Fruit fly (Drosophila melanogaster) whole organism, embryonic: ENCODE data around the gene CG32708.

Source experiments
- Antp ChIP-seq: fragments of 200-800 bp; sonication (Bioruptor generic); optimal IDR thresholded peaks from 3 replicates; lab custom pipeline; 2016; ENCODE audit warnings: missing biosample characterization, missing genetic modification characterization
- Bgb ChIP-seq: fragments of 200-800 bp; sonication (Bioruptor generic); IDR thresholded peaks from 2 replicates; pipeline ENCODE4 v1.3.6; 2022; ENCODE audit warnings: missing biosample characterization, missing genetic modification characterization; ENCODE audit not compliant: partially characterized antibody
- CG10147 ChIP-seq: fragments of 200-800 bp; sonication (Bioruptor generic); optimal IDR thresholded peaks from 2 replicates; lab custom pipeline; 2019; ENCODE audit warnings: missing biosample characterization, mild to moderate bottlenecking, missing genetic modification characterization, moderate library complexity
- CG10654 ChIP-seq: fragments of 200-800 bp; sonication (Bioruptor generic); optimal IDR thresholded peaks from 2 replicates; lab custom pipeline; 2016; ENCODE audit warnings: missing biosample characterization, missing genetic modification characterization
- CG11456 ChIP-seq: fragments of 200-800 bp; sonication (Bioruptor generic); IDR thresholded peaks from 3 replicates; pipeline ENCODE4 v1.3.6; 2022; ENCODE audit warnings: missing biosample characterization, missing genetic modification characterization
- CG12155 ChIP-seq: fragments of 200-800 bp; sonication (Bioruptor generic); optimal IDR thresholded peaks from 3 replicates; lab custom pipeline; 2016; ENCODE audit warnings: missing biosample characterization, missing genetic modification characterization
- CG12659 ChIP-seq: fragments of 200-800 bp; sonication (Bioruptor generic); optimal IDR thresholded peaks from 3 replicates; lab custom pipeline; 2017; ENCODE audit warnings: mild to moderate bottlenecking, missing biosample characterization, missing genetic modification reagents, missing genetic modification characterization
- CG13775 ChIP-seq: fragments of 200-800 bp; sonication (Bioruptor generic); optimal IDR thresholded peaks from 3 replicates; lab custom pipeline; 2017; ENCODE audit warnings: missing biosample characterization, mild to moderate bottlenecking, missing genetic modification characterization
- CG14441 ChIP-seq: fragments of 200-800 bp; sonication (Bioruptor generic); IDR thresholded peaks from 2 replicates; pipeline ENCODE4 v1.3.6; 2022; ENCODE audit warnings: missing biosample characterization, missing genetic modification characterization
- CG14965 ChIP-seq: fragments of 200-800 bp; sonication (Bioruptor generic); optimal IDR thresholded peaks from 2 replicates; lab custom pipeline; 2016; ENCODE audit warnings: missing biosample characterization, missing genetic modification characterization, borderline replicate concordance
- CG1602 ChIP-seq: fragments of 200-800 bp; sonication (Bioruptor generic); optimal IDR thresholded peaks from 3 replicates; lab custom pipeline; 2016; ENCODE audit warnings: missing biosample characterization, missing genetic modification characterization
- CG18011 ChIP-seq: fragments of 200-800 bp; sonication (Bioruptor generic); optimal IDR thresholded peaks from 2 replicates; lab custom pipeline; 2017; ENCODE audit warnings: missing biosample characterization, missing genetic modification characterization, mild to moderate bottlenecking, moderate library complexity, missing genotype
- CG1832 ChIP-seq: fragments of 200-800 bp; sonication (Bioruptor generic); optimal IDR thresholded peaks from 2 replicates; lab custom pipeline; 2017; ENCODE audit warnings: missing biosample characterization, mild to moderate bottlenecking, missing genetic modification characterization, inconsistent platforms
- CG18476 ChIP-seq: fragments of 200-800 bp; sonication (Bioruptor generic); optimal IDR thresholded peaks from 2 replicates; lab custom pipeline; 2016; ENCODE audit warnings: missing biosample characterization, mild to moderate bottlenecking, missing genetic modification characterization
- CG30431 ChIP-seq: fragments of 200-800 bp; sonication (Bioruptor generic); optimal IDR thresholded peaks from 2 replicates; lab custom pipeline; 2017; ENCODE audit warnings: missing biosample characterization, missing genetic modification characterization
- CG32772 ChIP-seq: fragments of 200-800 bp; sonication (Bioruptor generic); IDR thresholded peaks from 2 replicates; pipeline ENCODE4 v1.3.6; 2022; ENCODE audit warnings: missing biosample characterization, missing genetic modification characterization
- CG3281 ChIP-seq: fragments of 200-800 bp; sonication (Bioruptor generic); optimal IDR thresholded peaks from 3 replicates; lab custom pipeline; 2017; ENCODE audit warnings: missing biosample characterization, mild to moderate bottlenecking, missing genetic modification characterization
- CG43689 ChIP-seq: fragments of 200-800 bp; sonication (Bioruptor generic); IDR thresholded peaks from 2 replicates; pipeline ENCODE4 v1.3.6; 2022; ENCODE audit warnings: missing biosample characterization, missing genetic modification characterization
- CG5180 ChIP-seq: fragments of 200-800 bp; sonication (Bioruptor generic); optimal IDR thresholded peaks from 3 replicates; lab custom pipeline; 2017; ENCODE audit warnings: missing biosample characterization, missing genetic modification characterization, mild to moderate bottlenecking, moderate library complexity, missing genetic modification reagents
- Drgx ChIP-seq: fragments of 200-800 bp; sonication (Bioruptor generic); IDR thresholded peaks from 2 replicates; pipeline ENCODE4 v1.3.6; 2022; ENCODE audit warnings: missing biosample characterization, missing genetic modification characterization
- Fer3 ChIP-seq: fragments of 200-800 bp; sonication (Bioruptor generic); optimal IDR thresholded peaks from 2 replicates; lab custom pipeline; 2018; ENCODE audit warnings: missing biosample characterization, mild to moderate bottlenecking, missing genetic modification characterization, moderate library complexity
- Gug ChIP-seq: fragments of 200-800 bp; sonication (Bioruptor generic); IDR thresholded peaks from 4 replicates; pipeline ENCODE4 v1.3.6; 2022; ENCODE audit warnings: missing biosample characterization, missing genetic modification characterization
- H15 ChIP-seq: fragments of 200-800 bp; sonication (Bioruptor generic); IDR thresholded peaks from 3 replicates; pipeline ENCODE4 v1.3.6; 2022; ENCODE audit warnings: missing biosample characterization, missing genetic modification characterization
- Med ChIP-seq: fragments of 200-800 bp; sonication (Bioruptor generic); peaks from one replicate; lab custom pipeline; 2016; ENCODE audit warnings: missing biosample characterization, missing genetic modification characterization, mild to moderate bottlenecking, inconsistent platforms, moderate library complexity
- Mes4 ChIP-seq: fragments of 200-800 bp; sonication (Bioruptor generic); optimal IDR thresholded peaks from 2 replicates; lab custom pipeline; 2016; ENCODE audit warnings: missing biosample characterization, missing genetic modification characterization
- Pdp1 ChIP-seq, 2 experiments: fragments of 200-800 bp; sonication (Bioruptor generic); optimal IDR thresholded peaks; 3 replicates each; lab custom pipeline; 2016; ENCODE audit warnings: missing biosample characterization in 2 of 2, missing genetic modification characterization in 2 of 2, mild to moderate bottlenecking in 1 of 2, moderate library complexity in 1 of 2
- Ptx1 ChIP-seq: fragments of 200-800 bp; sonication (Bioruptor generic); IDR thresholded peaks from 2 replicates; pipeline ENCODE4 v1.3.6; 2022; ENCODE audit warnings: missing biosample characterization, missing genetic modification characterization
- ab ChIP-seq: fragments of 200-800 bp; sonication (Bioruptor generic); optimal IDR thresholded peaks from 2 replicates; lab custom pipeline; 2016; ENCODE audit warnings: missing biosample characterization, missing genetic modification characterization
- abd-A ChIP-seq: fragments of 200-800 bp; sonication (Bioruptor generic); optimal IDR thresholded peaks from 3 replicates; lab custom pipeline; 2019; ENCODE audit warnings: missing biosample characterization, mild to moderate bottlenecking, missing genetic modification characterization, moderate library complexity
- cg ChIP-seq: fragments of 200-800 bp; sonication (Bioruptor generic); optimal IDR thresholded peaks from 3 replicates; lab custom pipeline; 2019; ENCODE audit warnings: missing biosample characterization, mild to moderate bottlenecking, missing genetic modification characterization, moderate library complexity
- chm ChIP-seq: fragments of 200-800 bp; sonication (Bioruptor generic); IDR thresholded peaks from 2 replicates; pipeline ENCODE4 v1.3.6; 2022; ENCODE audit warnings: missing biosample characterization, missing genetic modification characterization
- crc ChIP-seq: fragments of 200-800 bp; sonication (Bioruptor generic); optimal IDR thresholded peaks from 2 replicates; lab custom pipeline; 2016; ENCODE audit warnings: missing biosample characterization, missing genetic modification characterization
- crol ChIP-seq: fragments of 200-800 bp; sonication (Bioruptor generic); IDR thresholded peaks from 2 replicates; pipeline ENCODE4 v1.3.6; 2022; ENCODE audit warnings: missing biosample characterization, missing genetic modification characterization
- eyg ChIP-seq: fragments of 200-800 bp; sonication (Bioruptor generic); optimal IDR thresholded peaks from 3 replicates; lab custom pipeline; 2016; ENCODE audit warnings: missing biosample characterization, missing genetic modification characterization
- gem ChIP-seq: fragments of 200-800 bp; sonication (Bioruptor generic); optimal IDR thresholded peaks from 2 replicates; lab custom pipeline; 2019; ENCODE audit warnings: missing biosample characterization, mild to moderate bottlenecking, missing genetic modification characterization, moderate library complexity
- grau ChIP-seq: fragments of 200-800 bp; optimal IDR thresholded peaks from 3 replicates; lab custom pipeline; 2019; ENCODE audit warnings: missing biosample characterization, mild to moderate bottlenecking, missing genetic modification characterization, moderate library complexity
- insv ChIP-seq, 2 experiments: fragments of 200-800 bp; sonication (Bioruptor generic); optimal IDR thresholded peaks; 3 replicates each; lab custom pipeline; 2016 to 2018; ENCODE audit warnings: missing biosample characterization in 2 of 2, missing genetic modification characterization in 2 of 2
- jing ChIP-seq: fragments of 200-800 bp; sonication (Bioruptor generic); optimal IDR thresholded peaks from 2 replicates; lab custom pipeline; 2018; ENCODE audit warnings: missing biosample characterization, mild to moderate bottlenecking, missing genetic modification characterization
- kni ChIP-seq: fragments of 200-800 bp; sonication (Bioruptor generic); optimal IDR thresholded peaks from 3 replicates; lab custom pipeline; 2017; ENCODE audit warnings: mild to moderate bottlenecking, missing biosample characterization, missing genetic modification reagents, missing genetic modification characterization
- mam ChIP-seq: fragments of 200-800 bp; sonication (Bioruptor generic); optimal IDR thresholded peaks from 3 replicates; lab custom pipeline; 2016; ENCODE audit warnings: missing biosample characterization, missing genetic modification characterization
- mirr ChIP-seq: fragments of 200-800 bp; sonication (Bioruptor generic); optimal IDR thresholded peaks from 3 replicates; lab custom pipeline; 2018; ENCODE audit warnings: missing biosample characterization, mild to moderate bottlenecking, missing genetic modification characterization
- mld ChIP-seq: fragments of 200-800 bp; sonication (Bioruptor generic); IDR thresholded peaks from 3 replicates; pipeline ENCODE4 v1.3.6; 2022; ENCODE audit warnings: missing biosample characterization, missing genetic modification characterization; ENCODE audit not compliant: partially characterized antibody
- prd ChIP-seq, 3 experiments: fragments of >200 bp in 2 of 3; fragments of 200-800 bp in 1 of 3; sonication (Bioruptor generic) in 1 of 3; optimal IDR thresholded peaks in 2 of 3; IDR thresholded peaks in 1 of 3; 2 replicates in 2 of 3; 3 replicates in 1 of 3; pipeline versions ENCODE4 v1.3.6 to Lab custom; 2017 to 2022; ENCODE audit warnings: missing biosample characterization in 1 of 3, missing genetic modification characterization in 1 of 3
- pros ChIP-seq: fragments of 200-800 bp; sonication (Bioruptor generic); optimal IDR thresholded peaks from 3 replicates; lab custom pipeline; 2019; ENCODE audit warnings: missing biosample characterization, mild to moderate bottlenecking, missing genetic modification characterization, moderate library complexity
- row ChIP-seq: fragments of 200-800 bp; sonication (Bioruptor generic); IDR thresholded peaks from 3 replicates; pipeline ENCODE4 v1.3.6; 2022; ENCODE audit warnings: missing biosample characterization, missing genetic modification characterization
- sd ChIP-seq: fragments of 200-800 bp; sonication (Bioruptor generic); optimal IDR thresholded peaks from 3 replicates; lab custom pipeline; 2018; ENCODE audit warnings: missing biosample characterization, mild to moderate bottlenecking, missing genetic modification characterization, moderate library complexity
- sens ChIP-seq: fragments of 200-800 bp; sonication (Bioruptor generic); peaks from one replicate; lab custom pipeline; 2016; ENCODE audit warnings: missing biosample characterization, missing genetic modification characterization
- sob ChIP-seq: fragments of 200-800 bp; sonication (Bioruptor generic); IDR thresholded peaks from 2 replicates; pipeline ENCODE4 v1.3.6; 2022; ENCODE audit warnings: missing biosample characterization, missing genetic modification characterization
- sqz ChIP-seq: fragments of 200-800 bp; sonication (Bioruptor generic); optimal IDR thresholded peaks from 3 replicates; lab custom pipeline; 2018; ENCODE audit warnings: missing biosample characterization, mild to moderate bottlenecking, missing genetic modification characterization

The CG32708 gene

DNA sequence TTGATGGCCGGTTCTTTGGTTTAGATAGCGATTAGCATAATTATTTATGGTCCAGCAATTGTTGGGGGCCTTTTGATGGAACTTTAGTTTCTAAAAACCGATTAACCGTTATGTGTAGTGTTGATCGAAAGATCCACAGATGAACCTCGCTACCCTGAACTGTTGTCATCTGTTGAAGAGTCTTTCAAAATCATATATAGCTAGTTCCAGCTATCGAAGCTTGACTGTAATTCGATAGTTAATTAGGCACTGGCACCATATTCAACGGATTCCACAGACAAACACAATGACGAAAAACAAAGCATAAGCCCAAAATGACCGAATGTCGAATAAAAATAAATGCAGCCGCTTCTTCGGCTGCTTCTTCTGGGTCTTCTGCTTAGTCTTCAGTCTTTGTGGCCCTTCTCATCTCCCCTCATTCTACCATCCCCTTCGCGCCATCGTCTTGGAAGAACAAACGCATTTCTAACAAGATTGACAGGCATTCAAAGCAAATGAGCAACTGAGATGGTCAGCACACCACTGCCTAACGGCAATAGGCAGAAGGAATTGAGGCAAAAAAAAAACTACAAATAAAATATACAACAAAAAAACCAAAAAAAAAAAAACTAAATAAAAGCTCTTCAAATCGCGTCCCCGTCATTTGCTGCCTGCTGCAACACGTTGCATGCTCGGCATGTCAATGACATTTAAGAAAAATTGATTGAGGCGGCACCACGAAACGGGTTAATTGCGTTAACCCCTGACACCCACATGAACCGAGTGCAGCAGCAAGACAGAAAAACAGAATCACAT is 41.8 kb upstream of the CG32708 start:
- TF ChIP-seq mam (GFP tag; lab: Kevin White, UChicago) (no peak), sens (peak; percentile 69), chm (GFP tag; lab: Robert Waterston, UW) (no peak), sd (peak; percentile 20), CG32772 (GFP tag; lab: Robert Waterston, UW) (no peak), mld (GFP tag; lab: Robert Waterston, UW) (no peak), CG3281 (GFP tag; lab: Kevin White, UChicago) (no peak), Fer3 (tag; lab: Kevin White, UChicago) (no peak), eyg (GFP tag; lab: Kevin White, UChicago) (no peak), Bgb (no peak), sqz (peak; percentile 43), Gug (no peak), CG14441 (GFP tag; lab: Robert Waterston, UW) (no peak), CG18476 (GFP tag; lab: Kevin White, UChicago) (no peak), CG43689 (GFP tag; lab: Robert Waterston, UW) (no peak), Antp (GFP tag; lab: Kevin White, UChicago) (no peak), CG12659 (GFP tag; lab: Kevin White, UChicago) (no peak), CG10147 (GFP tag; lab: Kevin White, UChicago) (no peak), CG5180 (GFP tag; lab: Kevin White, UChicago) (no peak), grau (tag; lab: Kevin White, UChicago) (peak; percentile 79), CG1602 (GFP tag; lab: Kevin White, UChicago) (no peak), Med (GFP tag; lab: Kevin White, UChicago) (peak; percentile 53), CG10654 (GFP tag; lab: Kevin White, UChicago) (no peak), CG1832 (GFP tag; lab: Kevin White, UChicago) (no peak), ab (GFP tag; lab: Kevin White, UChicago) (no peak), row (GFP tag; lab: Robert Waterston, UW) (0 out of 3 replicates have a peak, but pooled peaks have one; percentile 13), crc (no peak), cg (GFP tag; lab: Kevin White, UChicago) (no peak), prd (optimal IDR thresholded peaks at IDR 0.05; lab: Kevin White, UChicago) (no peak), prd (GFP tag; IDR thresholded peaks at IDR 0.05; lab: Robert Waterston, UW) (no peak), CG11456 (0 out of 3 replicates have a peak, but pooled peaks have one; percentile 33), mirr (no peak), kni (GFP tag; lab: Kevin White, UChicago) (peak; percentile 7), H15 (GFP tag; lab: Robert Waterston, UW) (no peak), Pdp1 (GFP tag; optimal IDR thresholded peaks at IDR 0.05; lab: Kevin White, UChicago) (peak in 1 of 2 experiments; percentile 11), jing (no peak), Ptx1 (no peak), sob (GFP tag; lab: Robert Waterston, UW) (no peak), pros (GFP tag; lab: Kevin White, UChicago) (peak; percentile 28), CG30431 (GFP tag; lab: Kevin White, UChicago) (no peak), Drgx (GFP tag; lab: Robert Waterston, UW) (peak; percentile 59), Mes4 (GFP tag; lab: Kevin White, UChicago) (no peak), CG14965 (GFP tag; lab: Kevin White, UChicago) (no peak), CG13775 (GFP tag; lab: Kevin White, UChicago) (no peak), insv (GFP tag; optimal IDR thresholded peaks at IDR 0.05; lab: Kevin White, UChicago) (no peak), CG18011 (GFP tag; lab: Kevin White, UChicago) (peak; percentile 89), gem (tag; lab: Kevin White, UChicago) (peak; percentile 18), crol (GFP tag; lab: Robert Waterston, UW) (0 out of 2 replicates have a peak, but pooled peaks have one; percentile 43), CG12155 (GFP tag; lab: Kevin White, UChicago) (no peak), abd-A (tag; lab: Kevin White, UChicago) (peak; percentile 15)
